Fruit fly (Drosophila melanogaster) whole organism, embryonic: ENCODE data around the gene PNPase.

Experiments used
- Ada2b ChIP-seq: fragments of 200-800 bp; sonication (Bioruptor generic); IDR thresholded peaks from 2 replicates; pipeline ENCODE4 v1.3.6; 2022; ENCODE audit warnings: missing biosample characterization, missing genetic modification characterization
- BEAF-32 ChIP-seq: fragments of 200-800 bp; sonication (Bioruptor generic); optimal IDR thresholded peaks from 3 replicates; lab custom pipeline; 2017; ENCODE audit warnings: missing biosample characterization, missing genetic modification characterization, mild to moderate bottlenecking, moderate library complexity, missing genetic modification reagents
- Blimp-1 ChIP-seq: fragments of 200-800 bp; sonication (Bioruptor generic); optimal IDR thresholded peaks from 3 replicates; lab custom pipeline; 2018; ENCODE audit warnings: missing biosample characterization, missing genetic modification characterization, mild to moderate bottlenecking, moderate library complexity, missing genetic modification reagents
- CG10267 ChIP-seq: fragments of 200-800 bp; sonication (Bioruptor generic); optimal IDR thresholded peaks from 2 replicates; lab custom pipeline; 2018; ENCODE audit warnings: missing biosample characterization, mild to moderate bottlenecking, missing genetic modification characterization, moderate library complexity
- CG10462 ChIP-seq: fragments of 200-800 bp; sonication (Bioruptor generic); optimal IDR thresholded peaks from 2 replicates; lab custom pipeline; 2016; ENCODE audit warnings: missing biosample characterization, missing genetic modification characterization
- CG12391 ChIP-seq: fragments of 200-800 bp; sonication (Bioruptor generic); optimal IDR thresholded peaks from 3 replicates; lab custom pipeline; 2018; ENCODE audit warnings: missing biosample characterization, mild to moderate bottlenecking, missing genetic modification characterization, moderate library complexity
- CG13424 ChIP-seq: fragments of 200-800 bp; sonication (Bioruptor generic); optimal IDR thresholded peaks from 2 replicates; lab custom pipeline; 2019; ENCODE audit warnings: missing biosample characterization, mild to moderate bottlenecking, missing genetic modification characterization, moderate library complexity
- CG13624 ChIP-seq: fragments of 200-800 bp; sonication (Bioruptor generic); optimal IDR thresholded peaks from 2 replicates; lab custom pipeline; 2016; ENCODE audit warnings: missing biosample characterization, missing genetic modification characterization
- CG17802 ChIP-seq: fragments of 200-800 bp; sonication (Bioruptor generic); optimal IDR thresholded peaks from 2 replicates; lab custom pipeline; 2018; ENCODE audit warnings: missing biosample characterization, mild to moderate bottlenecking, missing genetic modification characterization, moderate library complexity
- CG17829 ChIP-seq: fragments of 200-800 bp; optimal IDR thresholded peaks from 2 replicates; lab custom pipeline; 2019; ENCODE audit warnings: missing biosample characterization, mild to moderate bottlenecking, missing genetic modification characterization, moderate library complexity
- CG18599 ChIP-seq: fragments of 200-800 bp; sonication (Bioruptor generic); optimal IDR thresholded peaks from 3 replicates; lab custom pipeline; 2017; ENCODE audit warnings: missing biosample characterization, missing genetic modification characterization, mild to moderate bottlenecking, moderate library complexity, missing genetic modification reagents
- CG18764 ChIP-seq: fragments of 200-800 bp; sonication (Bioruptor generic); optimal IDR thresholded peaks from 3 replicates; lab custom pipeline; 2016; ENCODE audit warnings: missing biosample characterization, missing genetic modification characterization
- CG2116 ChIP-seq: fragments of 200-800 bp; sonication (Bioruptor generic); optimal IDR thresholded peaks from 3 replicates; lab custom pipeline; 2018; ENCODE audit warnings: missing biosample characterization, mild to moderate bottlenecking, missing genetic modification characterization
- CG2889 ChIP-seq: fragments of 200-800 bp; sonication (Bioruptor generic); IDR thresholded peaks from 3 replicates; pipeline ENCODE4 v1.3.6; 2022; ENCODE audit warnings: missing biosample characterization, missing genetic modification characterization
- CG4820 ChIP-seq: fragments of 200-800 bp; sonication (Bioruptor generic); optimal IDR thresholded peaks from 3 replicates; lab custom pipeline; 2016; ENCODE audit warnings: missing biosample characterization, missing genetic modification characterization
- CG6765 ChIP-seq: fragments of 200-800 bp; sonication (Bioruptor generic); optimal IDR thresholded peaks from 3 replicates; lab custom pipeline; 2017; ENCODE audit warnings: missing biosample characterization, mild to moderate bottlenecking, missing genetic modification characterization
- CG7271 ChIP-seq: fragments of 200-800 bp; sonication (Bioruptor generic); optimal IDR thresholded peaks from 2 replicates; lab custom pipeline; 2018; ENCODE audit warnings: missing biosample characterization, mild to moderate bottlenecking, missing genetic modification characterization, moderate library complexity
- CG7839 ChIP-seq: fragments of 200-800 bp; sonication (Bioruptor generic); optimal IDR thresholded peaks from 3 replicates; lab custom pipeline; 2018; ENCODE audit warnings: missing biosample characterization, mild to moderate bottlenecking, missing genetic modification characterization, moderate library complexity
- Dbx ChIP-seq: fragments of 200-800 bp; sonication (Bioruptor generic); IDR thresholded peaks from 3 replicates; pipeline ENCODE4 v1.3.6; 2022; ENCODE audit warnings: missing biosample characterization, missing genetic modification characterization
- Deaf1 ChIP-seq: fragments of 200-800 bp; optimal IDR thresholded peaks from 3 replicates; lab custom pipeline; 2019; ENCODE audit warnings: missing biosample characterization, mild to moderate bottlenecking, missing genetic modification characterization, moderate library complexity
- Drgx ChIP-seq: fragments of 200-800 bp; sonication (Bioruptor generic); IDR thresholded peaks from 2 replicates; pipeline ENCODE4 v1.3.6; 2022; ENCODE audit warnings: missing biosample characterization, missing genetic modification characterization
- H15 ChIP-seq: fragments of 200-800 bp; sonication (Bioruptor generic); IDR thresholded peaks from 3 replicates; pipeline ENCODE4 v1.3.6; 2022; ENCODE audit warnings: missing biosample characterization, missing genetic modification characterization
- Hand ChIP-seq: fragments of 200-800 bp; sonication (Bioruptor generic); optimal IDR thresholded peaks from 2 replicates; lab custom pipeline; 2017; ENCODE audit warnings: mild to moderate bottlenecking, missing biosample characterization, missing genetic modification reagents, missing genetic modification characterization
- Hr78 ChIP-seq, 2 experiments: fragments of 200-800 bp in 1 of 2; fragments of >200 bp in 1 of 2; sonication (Bioruptor generic) in 1 of 2; optimal IDR thresholded peaks; 2 replicates each; lab custom pipeline; 2017 to 2019; ENCODE audit warnings: missing biosample characterization in 2 of 2, missing genetic modification characterization in 2 of 2, mild to moderate bottlenecking in 1 of 2, moderate library complexity in 1 of 2
- Med ChIP-seq: fragments of 200-800 bp; sonication (Bioruptor generic); peaks from one replicate; lab custom pipeline; 2016; ENCODE audit warnings: missing biosample characterization, missing genetic modification characterization, mild to moderate bottlenecking, inconsistent platforms, moderate library complexity
- NC2α ChIP-seq: fragments of 200-800 bp; sonication (Bioruptor generic); optimal IDR thresholded peaks from 2 replicates; lab custom pipeline; 2016; ENCODE audit warnings: missing biosample characterization, missing genetic modification characterization
- Nf-YB ChIP-seq: fragments of 200-800 bp; sonication (Bioruptor generic); optimal IDR thresholded peaks from 3 replicates; lab custom pipeline; 2019; ENCODE audit warnings: missing biosample characterization, mild to moderate bottlenecking, missing genetic modification characterization, moderate library complexity
- NfI ChIP-seq: fragments of 200-800 bp; sonication (Bioruptor generic); optimal IDR thresholded peaks from 3 replicates; lab custom pipeline; 2018; ENCODE audit warnings: missing biosample characterization, mild to moderate bottlenecking, missing genetic modification characterization, moderate library complexity
- Pdp1 ChIP-seq, 2 experiments: fragments of 200-800 bp; sonication (Bioruptor generic); optimal IDR thresholded peaks; 3 replicates each; lab custom pipeline; 2016; ENCODE audit warnings: missing biosample characterization in 2 of 2, missing genetic modification characterization in 2 of 2, mild to moderate bottlenecking in 1 of 2, moderate library complexity in 1 of 2
- Sox100B ChIP-seq: fragments of 200-800 bp; sonication (Bioruptor generic); optimal IDR thresholded peaks from 3 replicates; lab custom pipeline; 2018; ENCODE audit warnings: missing biosample characterization, mild to moderate bottlenecking, missing genetic modification characterization
- abd-A ChIP-seq: fragments of 200-800 bp; sonication (Bioruptor generic); optimal IDR thresholded peaks from 3 replicates; lab custom pipeline; 2019; ENCODE audit warnings: missing biosample characterization, mild to moderate bottlenecking, missing genetic modification characterization, moderate library complexity
- ap ChIP-seq: fragments of 200-800 bp; sonication (Bioruptor generic); IDR thresholded peaks from 2 replicates; pipeline ENCODE4 v1.3.6; 2022; ENCODE audit warnings: missing biosample characterization, missing genetic modification characterization
- bowl ChIP-seq: fragments of 200-800 bp; sonication (Bioruptor generic); IDR thresholded peaks from 2 replicates; pipeline ENCODE4 v1.3.6; 2022; ENCODE audit warnings: missing biosample characterization, missing genetic modification characterization
- crc ChIP-seq: fragments of 200-800 bp; sonication (Bioruptor generic); optimal IDR thresholded peaks from 2 replicates; lab custom pipeline; 2016; ENCODE audit warnings: missing biosample characterization, missing genetic modification characterization
- fd3F ChIP-seq: fragments of 200-800 bp; sonication (Bioruptor generic); optimal IDR thresholded peaks from 2 replicates; lab custom pipeline; 2018; ENCODE audit warnings: missing biosample characterization, mild to moderate bottlenecking, missing genetic modification characterization, moderate library complexity
- fu2 ChIP-seq: fragments of 200-800 bp; sonication (Bioruptor generic); optimal IDR thresholded peaks from 2 replicates; lab custom pipeline; 2016; ENCODE audit warnings: missing biosample characterization, missing genetic modification characterization
- gsb-n ChIP-seq: fragments of 200-800 bp; sonication (Bioruptor generic); optimal IDR thresholded peaks from 3 replicates; lab custom pipeline; 2018; ENCODE audit warnings: missing biosample characterization, mild to moderate bottlenecking, missing genetic modification characterization
- jigr1 ChIP-seq: fragments of 200-800 bp; sonication (Bioruptor generic); IDR thresholded peaks from 3 replicates; pipeline ENCODE4 v1.3.6; 2022; ENCODE audit warnings: missing biosample characterization, missing genetic modification characterization
- kni ChIP-seq: fragments of 200-800 bp; sonication (Bioruptor generic); optimal IDR thresholded peaks from 3 replicates; lab custom pipeline; 2017; ENCODE audit warnings: mild to moderate bottlenecking, missing biosample characterization, missing genetic modification reagents, missing genetic modification characterization
- mam ChIP-seq: fragments of 200-800 bp; sonication (Bioruptor generic); optimal IDR thresholded peaks from 3 replicates; lab custom pipeline; 2016; ENCODE audit warnings: missing biosample characterization, missing genetic modification characterization
- nerfin-1 ChIP-seq: fragments of 200-800 bp; sonication (Bioruptor generic); optimal IDR thresholded peaks from 3 replicates; lab custom pipeline; 2019; ENCODE audit warnings: missing biosample characterization, mild to moderate bottlenecking, missing genetic modification characterization, moderate library complexity
- nom ChIP-seq: fragments of 200-800 bp; sonication (Bioruptor generic); optimal IDR thresholded peaks from 2 replicates; lab custom pipeline; 2017; ENCODE audit warnings: missing biosample characterization, missing genetic modification characterization, mild to moderate bottlenecking, moderate library complexity, missing genetic modification reagents
- p53 ChIP-seq: fragments of 200-800 bp; sonication (Bioruptor generic); optimal IDR thresholded peaks from 2 replicates; lab custom pipeline; 2016; ENCODE audit warnings: missing biosample characterization, missing genetic modification characterization
- pnt ChIP-seq: fragments of 200-800 bp; sonication (Bioruptor generic); optimal IDR thresholded peaks from 3 replicates; lab custom pipeline; 2016; ENCODE audit warnings: missing biosample characterization, missing genetic modification characterization
- sens-2 ChIP-seq: fragments of 200-800 bp; sonication (Bioruptor generic); IDR thresholded peaks from 2 replicates; pipeline ENCODE4 v1.3.6; 2022; ENCODE audit warnings: missing biosample characterization, missing genetic modification characterization
- sim ChIP-seq: fragments of 200-800 bp; sonication (Bioruptor generic); IDR thresholded peaks from 2 replicates; pipeline ENCODE4 v1.3.6; 2022; ENCODE audit warnings: missing biosample characterization, missing genetic modification characterization
- twi ChIP-seq: fragments of 200-800 bp; optimal IDR thresholded peaks from 2 replicates; lab custom pipeline; 2019; ENCODE audit warnings: missing biosample characterization, mild to moderate bottlenecking, missing genetic modification characterization, moderate library complexity
- tx ChIP-seq: fragments of 200-800 bp; sonication (Bioruptor generic); optimal IDR thresholded peaks from 2 replicates; lab custom pipeline; 2016; ENCODE audit warnings: missing biosample characterization, missing genetic modification characterization
- vfl ChIP-seq: fragments of 200-800 bp; sonication (Bioruptor generic); optimal IDR thresholded peaks from 2 replicates; lab custom pipeline; 2016; ENCODE audit warnings: missing biosample characterization, missing genetic modification characterization
- vvl ChIP-seq: fragments of 200-800 bp; sonication (Bioruptor generic); IDR thresholded peaks from 2 replicates; pipeline ENCODE4 v1.3.6; 2022; ENCODE audit warnings: missing biosample characterization, missing genetic modification characterization

PNPase gene

dm6 chr3R:31407026-31407654, 1.9 kb upstream of the PNPase start (continued):
- TF ChIP-seq CG7271 (tag; lab: Kevin White, UChicago) (no peak), Pdp1 (GFP tag; optimal IDR thresholded peaks at IDR 0.05; lab: Kevin White, UChicago) (peak in 1 of 2 experiments; percentile 1), CG10462 (GFP tag; lab: Kevin White, UChicago) (no peak), Nf-YB (GFP tag; lab: Kevin White, UChicago) (no peak), CG6765 (no peak), Dbx (GFP tag; lab: Robert Waterston, UW) (no peak), Hr78 (GFP tag; optimal IDR thresholded peaks at IDR 0.05; lab: Kevin White, UChicago) (peak in 1 of 2 experiments; percentile 60), Sox100B (GFP tag; lab: Kevin White, UChicago) (no peak), nerfin-1 (tag; lab: Kevin White, UChicago) (no peak), gsb-n (tag; lab: Kevin White, UChicago) (no peak), CG7839 (tag; lab: Kevin White, UChicago) (no peak), sim (GFP tag; lab: Robert Waterston, UW) (no peak), mam (no peak), fd3F (no peak), Med (GFP tag; lab: Kevin White, UChicago) (peak; percentile 69), Hand (GFP tag; lab: Kevin White, UChicago) (no peak), CG13424 (tag; lab: Kevin White, UChicago) (no peak), CG2116 (GFP tag; lab: Kevin White, UChicago) (no peak), CG10267 (tag; lab: Kevin White, UChicago) (no peak), CG18599 (GFP tag; lab: Kevin White, UChicago) (no peak), H15 (GFP tag; lab: Robert Waterston, UW) (no peak), Deaf1 (tag; lab: Kevin White, UChicago) (no peak), BEAF-32 (GFP tag; lab: Kevin White, UChicago) (no peak), Blimp-1 (GFP tag; lab: Kevin White, UChicago) (no peak), crc (no peak), CG13624 (GFP tag; lab: Kevin White, UChicago) (no peak), twi (tag; lab: Kevin White, UChicago) (peak; percentile 60), CG4820 (GFP tag; lab: Kevin White, UChicago) (no peak), sens-2 (no peak), CG17802 (tag; lab: Kevin White, UChicago) (peak; percentile 66), kni (GFP tag; lab: Kevin White, UChicago) (no peak), CG2889 (no peak), Ada2b (GFP tag; lab: Robert Waterston, UW) (no peak), bowl (GFP tag; lab: Robert Waterston, UW) (no peak), jigr1 (GFP tag; lab: Robert Waterston, UW) (no peak), ap (no peak), tx (GFP tag; lab: Kevin White, UChicago) (no peak), CG17829 (tag; lab: Kevin White, UChicago) (peak; percentile 28), Drgx (no peak), fu2 (GFP tag; lab: Kevin White, UChicago) (no peak), CG12391 (tag; lab: Kevin White, UChicago) (no peak), NfI (no peak), NC2α (GFP tag; lab: Kevin White, UChicago) (no peak), nom (GFP tag; lab: Kevin White, UChicago) (no peak), p53 (GFP tag; lab: Kevin White, UChicago) (no peak), CG18764 (no peak), abd-A (tag; lab: Kevin White, UChicago) (peak; percentile 44), pnt (no peak), vvl (GFP tag; lab: Robert Waterston, UW) (0 out of 2 replicates have a peak, but pooled peaks have one; percentile 12), vfl (GFP tag; lab: Kevin White, UChicago) (no peak)
